Worm (Caenorhabditis elegans) whole organism, early embryonic: Measurements from ENCODE around the gene vwa-8.

Source experiments
- B0310.2 ChIP-seq: sonication (generic microtip); optimal IDR thresholded peaks from 2 replicates; lab custom pipeline; 2016; ENCODE audit warnings: mild to moderate bottlenecking, missing genetic modification characterization, missing compliant biosample characterization
- ama-1 ChIP-seq: fragments of 150-350 bp; optimal IDR thresholded peaks from 2 replicates; lab custom pipeline; 2014
- ceh-13 ChIP-seq: fragments of 200-800 bp; sonication (Bioruptor generic); optimal IDR thresholded peaks from 2 replicates; lab custom pipeline; 2018; ENCODE audit warnings: mild to moderate bottlenecking, missing genetic modification characterization, missing compliant biosample characterization
- ceh-36 ChIP-seq: sonication (generic microtip); optimal IDR thresholded peaks from 2 replicates; lab custom pipeline; 2016; ENCODE audit warnings: missing genetic modification characterization, inconsistent platforms, missing compliant biosample characterization
- ets-7 ChIP-seq: sonication (generic microtip); optimal IDR thresholded peaks from 2 replicates; lab custom pipeline; 2016; ENCODE audit warnings: missing genotype, missing genetic modification characterization, missing compliant biosample characterization
- flt-1 ChIP-seq: fragments of 200-800 bp; sonication (Bioruptor generic); IDR thresholded peaks from 2 replicates; pipeline ENCODE4 v1.3.6; 2022; ENCODE audit warnings: missing genetic modification characterization, missing compliant biosample characterization
- scrt-1 ChIP-seq: fragments of 200-800 bp; sonication (Bioruptor generic); IDR thresholded peaks from 2 replicates; pipeline ENCODE4 v1.3.6; 2022; ENCODE audit warnings: missing genetic modification characterization, missing compliant biosample characterization
- tra-4 ChIP-seq: sonication (generic microtip); optimal IDR thresholded peaks from 2 replicates; lab custom pipeline; 2017; ENCODE audit warnings: missing genetic modification characterization, missing compliant biosample characterization

DNA sequence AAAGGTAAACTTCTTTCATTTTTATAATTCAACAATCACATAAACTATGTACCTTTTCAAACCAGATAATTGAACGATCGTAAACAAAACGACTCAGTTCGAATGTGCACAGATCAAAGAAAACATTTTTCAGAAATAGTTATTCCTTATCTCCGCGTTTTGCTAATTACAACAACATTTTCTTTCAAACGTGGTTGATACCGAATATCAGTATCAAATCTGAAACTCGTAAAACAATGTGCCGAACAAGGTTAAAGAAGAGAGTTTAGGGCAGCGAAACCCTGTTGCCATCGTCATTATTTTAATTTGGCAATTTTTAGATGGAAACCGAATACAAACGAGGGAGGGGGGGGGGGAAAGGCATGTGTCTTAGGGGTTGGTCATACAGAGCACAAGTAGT is 9.9 kb upstream of the vwa-8 start, which contains the start of gene scav-4:
- TF ChIP-seq scrt-1, result no peak
- no peak for TF ChIP-seq ceh-36 (tag; lab: Kevin White, UChicago)
- no peak for TF ChIP-seq ama-1 (lab: Kevin White, UChicago)
- no peak for TF ChIP-seq ets-7 (tag; lab: Kevin White, UChicago)
- no peak for TF ChIP-seq tra-4 (tag; lab: Kevin White, UChicago)
- TF ChIP-seq B0310.2 (tag; lab: Kevin White, UChicago), result no peak
- TF ChIP-seq ceh-13, result no peak
- no peak for TF ChIP-seq flt-1 (GFP tag; lab: Robert Waterston, UW)
